Worm (Caenorhabditis elegans) whole organism, L1 larva: ENCODE results near the gene ced-5.

Experiments
- C16A3.4 ChIP-seq: fragments of 150-350 bp; optimal IDR thresholded peaks from 2 replicates; lab custom pipeline; 2014; ENCODE audit warnings: missing biosample characterization, missing genetic modification characterization
- F16B12.6 ChIP-seq: fragments of 150-350 bp; optimal IDR thresholded peaks from 2 replicates; lab custom pipeline; 2014; ENCODE audit warnings: missing biosample characterization, missing genetic modification characterization
- Y116A8C.19 ChIP-seq: sonication (generic microtip); optimal IDR thresholded peaks from 2 replicates; lab custom pipeline; 2016; ENCODE audit warnings: missing compliant biosample characterization, missing genetic modification characterization, borderline replicate concordance
- ceh-8 ChIP-seq: fragments of 200-800 bp; sonication (Bioruptor generic); optimal IDR thresholded peaks from 2 replicates; lab custom pipeline; 2018; ENCODE audit warnings: mild to moderate bottlenecking, missing genetic modification characterization, moderate library complexity, missing compliant biosample characterization
- ceh-82 ChIP-seq, 3 experiments: fragments of 150-350 bp in 1 of 3; sonication (generic microtip) in 2 of 3; optimal IDR thresholded peaks; 2 replicates each; lab custom pipeline; 2014 to 2017; ENCODE audit warnings: missing biosample characterization in 3 of 3, missing genetic modification characterization in 3 of 3
- ceh-88 ChIP-seq: fragments of 200-800 bp; sonication (Bioruptor generic); IDR thresholded peaks from 2 replicates; pipeline ENCODE4 v1.3.6; 2022; ENCODE audit warnings: missing genetic modification characterization, missing compliant biosample characterization
- ceh-90 ChIP-seq: sonication (generic microtip); optimal IDR thresholded peaks from 2 replicates; lab custom pipeline; 2016; ENCODE audit warnings: missing genetic modification characterization, missing compliant biosample characterization
- ces-1 ChIP-seq: fragments of 150-350 bp; optimal IDR thresholded peaks from 2 replicates; lab custom pipeline; 2014; ENCODE audit warnings: missing biosample characterization, missing genetic modification reagents, missing genetic modification characterization
- dsc-1 ChIP-seq: sonication (generic microtip); optimal IDR thresholded peaks from 2 replicates; lab custom pipeline; 2016; ENCODE audit warnings: mild to moderate bottlenecking, missing genetic modification characterization, missing compliant biosample characterization
- efl-1 ChIP-seq, 4 experiments: fragments of 150-350 bp; optimal IDR thresholded peaks in 3 of 4; peaks in 1 of 4; 1 replicate in 1 of 4; 2 replicates in 3 of 4; lab custom pipeline; 2014; ENCODE audit warnings: missing biosample characterization in 2 of 4, missing genetic modification characterization in 2 of 4, missing genetic modification reagents in 2 of 4
- efl-3 ChIP-seq: fragments of 200-800 bp; sonication (Bioruptor generic); optimal IDR thresholded peaks from 2 replicates; lab custom pipeline; 2018; ENCODE audit warnings: mild to moderate bottlenecking, missing genetic modification characterization, missing compliant biosample characterization
- egl-27 ChIP-seq, 2 experiments: fragments of 150-350 bp in 1 of 2; sonication (generic microtip); optimal IDR thresholded peaks; 3 replicates each; lab custom pipeline; 2017 to 2018; ENCODE audit warnings: missing biosample characterization in 2 of 2, missing genetic modification characterization in 2 of 2, missing genetic modification reagents in 2 of 2
- elt-3 ChIP-seq, 6 experiments: fragments of 150-350 bp in 1 of 6; sonication (generic microtip); optimal IDR thresholded peaks; 2 replicates each; lab custom pipeline; 2017 to 2018; ENCODE audit warnings: missing biosample characterization in 6 of 6, missing genetic modification characterization in 6 of 6, inconsistent platforms in 1 of 6
- fkh-10 ChIP-seq: sonication (generic microtip); optimal IDR thresholded peaks from 2 replicates; lab custom pipeline; 2017; ENCODE audit warnings: missing biosample characterization, missing genetic modification reagents, missing genetic modification characterization
- grh-1 ChIP-seq: fragments of 200-800 bp; sonication (Bioruptor generic); IDR thresholded peaks from 2 replicates; pipeline ENCODE4 v1.3.6; 2022; ENCODE audit warnings: missing genetic modification reagents, missing genetic modification characterization, missing compliant biosample characterization
- hpl-2 ChIP-seq: fragments of 150-350 bp; optimal IDR thresholded peaks from 2 replicates; lab custom pipeline; 2014; ENCODE audit warnings: missing biosample characterization, missing genetic modification reagents, missing genetic modification characterization
- irx-1 ChIP-seq: sonication (generic microtip); optimal IDR thresholded peaks from 2 replicates; lab custom pipeline; 2016; ENCODE audit warnings: missing genetic modification characterization, missing compliant biosample characterization
- jun-1 ChIP-seq: fragments of 150-350 bp; optimal IDR thresholded peaks from 2 replicates; lab custom pipeline; 2014; ENCODE audit warnings: missing biosample characterization, missing genetic modification reagents, missing genetic modification characterization
- lin-13 ChIP-seq: fragments of 150-350 bp; optimal IDR thresholded peaks from 2 replicates; lab custom pipeline; 2014; ENCODE audit warnings: missing biosample characterization, missing genetic modification reagents, missing genetic modification characterization
- lin-14 ChIP-seq: fragments of 200-800 bp; sonication (Bioruptor generic); optimal IDR thresholded peaks from 2 replicates; lab custom pipeline; 2018; ENCODE audit warnings: mild to moderate bottlenecking, missing genetic modification characterization, moderate library complexity, missing compliant biosample characterization
- lin-15B ChIP-seq: fragments of 150-350 bp; sonication (generic microtip); optimal IDR thresholded peaks from 3 replicates; lab custom pipeline; 2014; ENCODE audit warnings: missing biosample characterization, missing genetic modification characterization
- lsy-2 ChIP-seq, 2 experiments: fragments of 150-350 bp; optimal IDR thresholded peaks; 2 replicates each; lab custom pipeline; 2014; ENCODE audit warnings: missing biosample characterization in 2 of 2, missing genetic modification characterization in 2 of 2
- mab-9 ChIP-seq: fragments of 200-800 bp; sonication (Bioruptor generic); IDR thresholded peaks from 2 replicates; pipeline ENCODE4 v1.3.6; 2022; ENCODE audit warnings: missing genetic modification reagents, missing genetic modification characterization, missing compliant biosample characterization
- mef-2 ChIP-seq: fragments of 150-350 bp; optimal IDR thresholded peaks from 2 replicates; lab custom pipeline; 2014; ENCODE audit warnings: missing biosample characterization, missing genetic modification characterization
- mep-1 ChIP-seq: fragments of 150-350 bp; optimal IDR thresholded peaks from 2 replicates; lab custom pipeline; 2014; ENCODE audit warnings: missing biosample characterization, missing genetic modification characterization
- nhr-12 ChIP-seq: sonication (generic microtip); optimal IDR thresholded peaks from 2 replicates; lab custom pipeline; 2017; ENCODE audit warnings: missing biosample characterization, missing genetic modification characterization
- nhr-19 ChIP-seq: fragments of 200-800 bp; sonication (Bioruptor generic); conservative IDR thresholded peaks from 2 replicates; pipeline ENCODE4 v1.3.6; 2022; ENCODE audit warnings: missing genetic modification characterization, missing compliant biosample characterization
- nhr-28 ChIP-seq: fragments of 150-350 bp; optimal IDR thresholded peaks from 2 replicates; lab custom pipeline; 2014; ENCODE audit warnings: missing biosample characterization, missing genetic modification characterization
- nhr-47 ChIP-seq: sonication (generic microtip); optimal IDR thresholded peaks from 2 replicates; lab custom pipeline; 2016; ENCODE audit warnings: mild to moderate bottlenecking, missing genetic modification characterization, moderate library complexity, missing compliant biosample characterization
- nhr-71 ChIP-seq: sonication (generic microtip); optimal IDR thresholded peaks from 2 replicates; lab custom pipeline; 2016; ENCODE audit warnings: mild to moderate bottlenecking, missing genetic modification characterization, moderate library complexity, missing compliant biosample characterization
- nhr-76 ChIP-seq: sonication (generic microtip); optimal IDR thresholded peaks from 2 replicates; lab custom pipeline; 2017; ENCODE audit warnings: missing biosample characterization, missing genetic modification characterization
- nhr-77 ChIP-seq: fragments of 150-350 bp; optimal IDR thresholded peaks from 2 replicates; lab custom pipeline; 2014; ENCODE audit warnings: missing biosample characterization, missing genetic modification characterization
- nhr-84 ChIP-seq: sonication (generic microtip); optimal IDR thresholded peaks from 2 replicates; lab custom pipeline; 2017; ENCODE audit warnings: missing biosample characterization, missing genetic modification characterization
- pag-3 ChIP-seq: sonication (generic microtip); optimal IDR thresholded peaks from 2 replicates; lab custom pipeline; 2017; ENCODE audit warnings: missing genetic modification characterization, mild to moderate bottlenecking, missing compliant biosample characterization, antibody characterized with exemption, borderline replicate concordance; ENCODE audit not compliant: insufficient read depth
- pax-3 ChIP-seq: fragments of 200-800 bp; sonication (Bioruptor generic); optimal IDR thresholded peaks from 2 replicates; lab custom pipeline; 2018; ENCODE audit warnings: mild to moderate bottlenecking, missing genetic modification characterization, moderate library complexity, missing compliant biosample characterization
- pqm-1 ChIP-seq: sonication (generic microtip); optimal IDR thresholded peaks from 3 replicates; lab custom pipeline; 2017; ENCODE audit warnings: missing biosample characterization, missing genetic modification characterization
- snpc-4 ChIP-seq: fragments of 150-350 bp; optimal IDR thresholded peaks from 2 replicates; lab custom pipeline; 2014; ENCODE audit warnings: missing biosample characterization, missing genetic modification characterization
- snu-23 ChIP-seq: sonication (generic microtip); optimal IDR thresholded peaks from 2 replicates; lab custom pipeline; 2016; ENCODE audit warnings: missing genetic modification characterization, missing compliant biosample characterization
- sox-4 ChIP-seq: sonication (generic microtip); optimal IDR thresholded peaks from 2 replicates; lab custom pipeline; 2016; ENCODE audit warnings: missing genetic modification characterization, missing compliant biosample characterization
- swsn-7 ChIP-seq: sonication (generic microtip); optimal IDR thresholded peaks from 2 replicates; lab custom pipeline; 2016; ENCODE audit warnings: missing genetic modification characterization, missing compliant biosample characterization
- tbx-2 ChIP-seq: sonication (generic microtip); optimal IDR thresholded peaks from 2 replicates; lab custom pipeline; 2016; ENCODE audit warnings: missing genetic modification characterization, missing compliant biosample characterization
- tlp-1 ChIP-seq: fragments of 150-350 bp; optimal IDR thresholded peaks from 2 replicates; lab custom pipeline; 2014; ENCODE audit warnings: missing biosample characterization, missing genetic modification characterization
- unc-30 ChIP-seq: sonication (generic microtip); optimal IDR thresholded peaks from 2 replicates; lab custom pipeline; 2017; ENCODE audit warnings: missing biosample characterization, missing genetic modification characterization
- unc-62 ChIP-seq: fragments of 150-350 bp; optimal IDR thresholded peaks from 2 replicates; lab custom pipeline; 2014; ENCODE audit warnings: missing biosample characterization, missing genetic modification reagents, missing genetic modification characterization
- unc-86 ChIP-seq: sonication (generic microtip); optimal IDR thresholded peaks from 2 replicates; lab custom pipeline; 2016; ENCODE audit warnings: missing genetic modification characterization, missing compliant biosample characterization
- unc-98 ChIP-seq: fragments of 200-800 bp; sonication (Bioruptor generic); IDR thresholded peaks from 2 replicates; pipeline ENCODE4 v1.3.6; 2022; ENCODE audit warnings: missing genetic modification characterization, missing compliant biosample characterization
- vab-15 ChIP-seq: sonication (generic microtip); optimal IDR thresholded peaks from 2 replicates; lab custom pipeline; 2017; ENCODE audit warnings: missing genotype, mild to moderate bottlenecking, missing genetic modification characterization, missing compliant biosample characterization
- xbp-1 ChIP-seq: sonication (generic microtip); optimal IDR thresholded peaks from 2 replicates; lab custom pipeline; 2016; ENCODE audit warnings: missing genetic modification characterization, missing compliant biosample characterization
- zip-4 ChIP-seq: fragments of 200-800 bp; sonication (Bioruptor generic); optimal IDR thresholded peaks from 2 replicates; lab custom pipeline; 2018; ENCODE audit warnings: mild to moderate bottlenecking, missing genetic modification characterization, moderate library complexity, missing compliant biosample characterization
- ztf-11 ChIP-seq, 2 experiments: sonication (generic microtip); optimal IDR thresholded peaks; 2 replicates each; lab custom pipeline; 2016 to 2017; ENCODE audit warnings: missing genetic modification characterization in 2 of 2, missing biosample characterization in 1 of 2, missing compliant biosample characterization in 1 of 2
- ztf-4 ChIP-seq: fragments of 150-350 bp; optimal IDR thresholded peaks from 2 replicates; lab custom pipeline; 2014; ENCODE audit warnings: missing biosample characterization, missing genetic modification characterization

Gene ced-5

DNA sequence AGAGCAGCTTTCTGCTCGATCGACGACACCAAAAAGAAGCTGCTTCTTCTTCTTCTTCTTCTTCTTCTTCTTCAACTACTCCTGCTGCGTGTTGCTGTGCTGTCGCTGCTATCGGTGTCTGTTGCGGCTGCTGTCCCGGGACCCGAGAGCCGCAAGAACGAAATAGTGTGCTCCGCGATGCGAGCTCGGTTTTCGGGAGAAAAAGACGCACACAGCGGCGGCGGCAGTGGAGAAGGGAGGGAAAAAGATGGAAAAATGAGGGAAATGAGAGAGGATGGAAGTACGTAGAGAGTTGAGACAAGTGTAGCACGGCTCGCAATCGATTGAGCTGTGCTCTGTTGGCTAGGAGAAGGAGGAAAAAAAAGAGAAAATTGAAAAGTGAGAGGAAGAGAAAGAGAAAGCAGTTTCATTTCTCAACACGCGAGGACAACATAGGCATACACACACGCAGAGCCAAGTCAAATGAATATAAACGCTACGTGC lies 19.9 kb downstream of the ced-5 start (continued):
- no peak for TF ChIP-seq vab-15
- peak; percentile 85 for TF ChIP-seq dsc-1 (tag; lab: Kevin White, UChicago)
- TF ChIP-seq lin-13 (GFP tag; lab: Kevin White, UChicago): peak; percentile 33
- TF ChIP-seq unc-86 (tag; lab: Kevin White, UChicago): peak; percentile 73
- no peak for TF ChIP-seq snpc-4 (tag; lab: Kevin White, UChicago)
- TF ChIP-seq ceh-90 (tag; lab: Kevin White, UChicago): no peak
- TF ChIP-seq unc-30 (tag; lab: Kevin White, UChicago): no peak
- TF ChIP-seq ces-1 (GFP tag; lab: Kevin White, UChicago): no peak
- TF ChIP-seq lsy-2 (tag; optimal IDR thresholded peaks at IDR 0.05; lab: Kevin White, UChicago): peak; percentile 11 to 65
- TF ChIP-seq nhr-77 (tag; lab: Kevin White, UChicago): peak; percentile 26
- TF ChIP-seq nhr-84 (tag; lab: Kevin White, UChicago): no peak
- TF ChIP-seq lin-14 (GFP tag; lab: Kevin White, UChicago): peak; percentile 94
- TF ChIP-seq grh-1 (GFP tag; lab: Robert Waterston, UW): no peak
- TF ChIP-seq ceh-88 (GFP tag; lab: Robert Waterston, UW): 0 out of 2 replicates have a peak, but pooled peaks have one; percentile 21
- peak in 2 of 3 experiments; percentile 18 to 74 for TF ChIP-seq ceh-82 (tag; optimal IDR thresholded peaks at IDR 0.05; lab: Kevin White, UChicago)
- peak; percentile 73 for TF ChIP-seq nhr-47 (tag; lab: Kevin White, UChicago)
- no peak for TF ChIP-seq pqm-1
- peak; percentile 60 for TF ChIP-seq mef-2 (tag; lab: Kevin White, UChicago)
- TF ChIP-seq F16B12.6 (tag; lab: Kevin White, UChicago): peak; percentile 23
- TF ChIP-seq mab-9 (GFP tag; lab: Robert Waterston, UW): no peak
- TF ChIP-seq pag-3 (tag; lab: Kevin White, UChicago): no peak
- no peak for TF ChIP-seq unc-62 (GFP tag; lab: Kevin White, UChicago)
- peak; percentile 32 for TF ChIP-seq ceh-8 (GFP tag; lab: Kevin White, UChicago)
- no peak for TF ChIP-seq unc-98 (GFP tag; lab: Robert Waterston, UW)
- TF ChIP-seq ztf-4 (tag; lab: Kevin White, UChicago): peak; percentile 39
- no peak for TF ChIP-seq tlp-1 (tag; lab: Kevin White, UChicago)
- no peak for TF ChIP-seq nhr-12
- peak; percentile 36 for TF ChIP-seq irx-1
- TF ChIP-seq elt-3 (tag; optimal IDR thresholded peaks at IDR 0.05; lab: Kevin White, UChicago): no peak
- TF ChIP-seq efl-1 (optimal IDR thresholded peaks at IDR 0.05; lab: Kevin White, UChicago): peak; percentile 41 to 44
- TF ChIP-seq efl-1 (GFP tag; optimal IDR thresholded peaks at IDR 0.05 in 1 of 2; lab: Kevin White, UChicago): peak; percentile 12 to 23
- peak; percentile 88 for TF ChIP-seq nhr-71 (tag; lab: Kevin White, UChicago)
- TF ChIP-seq zip-4 (GFP tag; lab: Kevin White, UChicago): no peak
- TF ChIP-seq jun-1 (tag; lab: Kevin White, UChicago): peak; percentile 62
- peak; percentile 47; the same call in 1 of the 2 replicates for TF ChIP-seq nhr-19
- no peak for TF ChIP-seq egl-27 (tag; optimal IDR thresholded peaks at IDR 0.05; lab: Kevin White, UChicago)
- peak; percentile 40 for TF ChIP-seq xbp-1 (tag; lab: Kevin White, UChicago)
- TF ChIP-seq Y116A8C.19 (tag; lab: Kevin White, UChicago): no peak
- no peak for TF ChIP-seq hpl-2 (GFP tag; lab: Kevin White, UChicago)
- TF ChIP-seq sox-4 (tag; lab: Kevin White, UChicago): no peak
- TF ChIP-seq lin-15B (tag; lab: Kevin White, UChicago): no peak

DNA sequence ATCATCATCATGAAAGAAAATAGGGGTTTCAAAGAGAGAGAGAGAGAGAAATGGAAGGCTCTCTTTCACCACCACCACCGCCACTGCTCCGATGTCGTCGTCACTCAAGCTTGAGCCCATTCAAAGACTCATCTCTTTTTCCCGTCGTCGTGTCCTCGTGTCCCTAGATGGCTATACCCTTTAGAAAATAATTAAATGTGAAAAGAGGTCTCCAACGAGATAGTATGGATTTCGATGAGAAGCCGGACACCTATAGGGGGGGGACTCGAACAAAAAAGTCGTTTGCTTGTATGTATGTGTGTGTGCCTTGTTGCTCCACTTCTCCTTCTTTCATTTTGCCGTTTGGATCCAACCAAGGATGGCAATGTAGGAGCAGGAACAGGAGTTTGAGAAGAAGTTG lies 21.1 kb downstream of the ced-5 start:
- no peak for TF ChIP-seq ceh-90 (tag; lab: Kevin White, UChicago)
- TF ChIP-seq nhr-47 (tag; lab: Kevin White, UChicago): peak; percentile 12
- peak in 1 of 3 experiments; percentile 23 for TF ChIP-seq ceh-82 (tag; optimal IDR thresholded peaks at IDR 0.05; lab: Kevin White, UChicago)
- no peak for TF ChIP-seq lin-15B (tag; lab: Kevin White, UChicago)
- TF ChIP-seq lin-14 (GFP tag; lab: Kevin White, UChicago): peak; percentile 69
- TF ChIP-seq fkh-10 (GFP tag; lab: Kevin White, UChicago): peak; percentile 26
- no peak for TF ChIP-seq mep-1 (tag; lab: Kevin White, UChicago)
- no peak for TF ChIP-seq nhr-76
- TF ChIP-seq ztf-11 (tag; optimal IDR thresholded peaks at IDR 0.05; lab: Kevin White, UChicago): peak in 1 of 2 experiments; percentile 26
- TF ChIP-seq snu-23 (GFP tag; lab: Kevin White, UChicago): peak; percentile 13
- TF ChIP-seq tbx-2 (tag; lab: Kevin White, UChicago): peak; percentile 45
- TF ChIP-seq nhr-28: no peak
- peak; percentile 6 for TF ChIP-seq swsn-7 (tag; lab: Kevin White, UChicago)
- TF ChIP-seq nhr-71 (tag; lab: Kevin White, UChicago): peak; percentile 10
- TF ChIP-seq pax-3: peak; percentile 31
- TF ChIP-seq C16A3.4 (tag; lab: Kevin White, UChicago): no peak
- TF ChIP-seq efl-3 (GFP tag; lab: Kevin White, UChicago): no peak
